Fruit fly (Drosophila melanogaster): ENCODE results near the gene CG13999.

Gene CG13999

dm6 chr2L:5986094-5986493, 29.8 kb upstream of the CG13999 start, which contains the start of gene ifc (continued):
- TF ChIP-seq so (GFP tag; IDR thresholded peaks at IDR 0.05) (no peak), Blimp-1 (GFP tag; optimal IDR thresholded peaks at IDR 0.05) (no peak), ab (GFP tag; optimal IDR thresholded peaks at IDR 0.05) (no peak), Atf3 (GFP tag; optimal IDR thresholded peaks at IDR 0.05) (peak; percentile 5), hth (optimal IDR thresholded peaks at IDR 0.05) (no peak), dan (GFP tag; IDR thresholded peaks at IDR 0.05) (no peak), pros (GFP tag; optimal IDR thresholded peaks at IDR 0.05) (no peak), CG15601 (tag; optimal IDR thresholded peaks at IDR 0.05) (peak; percentile 72), crol (GFP tag; IDR thresholded peaks at IDR 0.05) (no peak), slbo (GFP tag; IDR thresholded peaks at IDR 0.05) (no peak), ro (GFP tag; IDR thresholded peaks at IDR 0.05) (no peak), Sox102F (GFP tag; optimal IDR thresholded peaks at IDR 0.05) (no peak), CG9876 (GFP tag; optimal IDR thresholded peaks at IDR 0.05) (peak; percentile 63), H2.0 (GFP tag; IDR thresholded peaks at IDR 0.05) (no peak), CG2129 (GFP tag; IDR thresholded peaks at IDR 0.05; ENCODE audit: partially characterized antibody) (no peak), Hey (tag; optimal IDR thresholded peaks at IDR 0.05) (no peak), ham (GFP tag; IDR thresholded peaks at IDR 0.05) (no peak), emc (GFP tag; optimal IDR thresholded peaks at IDR 0.05) (no peak), GATAe (GFP tag; conservative IDR thresholded peaks at IDR 0.05) (no peak), CG13123 (GFP tag; optimal IDR thresholded peaks at IDR 0.05) (peak; percentile 51), Nf-YC (tag; optimal IDR thresholded peaks at IDR 0.05) (peak; percentile 56), unpg (GFP tag; optimal IDR thresholded peaks at IDR 0.05) (peak; percentile 42), zfh2 (GFP tag; optimal IDR thresholded peaks at IDR 0.05) (peak; percentile 78), CG11696 (GFP tag; IDR thresholded peaks at IDR 0.05) (no peak), CG18764 (GFP tag; optimal IDR thresholded peaks at IDR 0.05) (peak; percentile 40), Gsc (GFP tag; IDR thresholded peaks at IDR 0.05) (no peak), CkIIα-i1 (GFP tag; IDR thresholded peaks at IDR 0.05) (no peak), CG15514 (GFP tag; optimal IDR thresholded peaks at IDR 0.05) (peak; percentile 85), Abd-B (GFP tag; optimal IDR thresholded peaks at IDR 0.05) (no peak), Lim3 (GFP tag; IDR thresholded peaks at IDR 0.05) (no peak), CG17568 (GFP tag; optimal IDR thresholded peaks at IDR 0.05) (no peak), Elba2 (GFP tag; optimal IDR thresholded peaks at IDR 0.05) (peak; percentile 52), NK7.1 (GFP tag; optimal IDR thresholded peaks at IDR 0.05) (no peak), Myb (GFP tag; optimal IDR thresholded peaks at IDR 0.05) (peak; percentile 70), odd (GFP tag; optimal IDR thresholded peaks at IDR 0.05) (no peak), Hr78 (GFP tag; optimal IDR thresholded peaks at IDR 0.05) (peak in 1 of 2 experiments; percentile 59), CG6683 (GFP tag; optimal IDR thresholded peaks at IDR 0.05) (no peak), Poxn (GFP tag; IDR thresholded peaks at IDR 0.05) (no peak), CG8924 (tag; optimal IDR thresholded peaks at IDR 0.05) (peak; percentile 61), shn (GFP tag; optimal IDR thresholded peaks at IDR 0.05) (peak; percentile 74), exex (tag; optimal IDR thresholded peaks at IDR 0.05) (peak; percentile 36), gt (GFP tag; IDR thresholded peaks at IDR 0.05) (no peak), dmrt99B (tag; optimal IDR thresholded peaks at IDR 0.05) (no peak), CG17328 (GFP tag; IDR thresholded peaks at IDR 0.05) (no peak), CG10654 (GFP tag; optimal IDR thresholded peaks at IDR 0.05) (peak; percentile 42), CG7271 (tag; optimal IDR thresholded peaks at IDR 0.05) (no peak), danr (GFP tag; IDR thresholded peaks at IDR 0.05) (no peak), CG12155 (GFP tag; optimal IDR thresholded peaks at IDR 0.05) (peak; percentile 37), CG9932 (GFP tag; IDR thresholded peaks at IDR 0.05) (no peak), grn (GFP tag; optimal IDR thresholded peaks at IDR 0.05) (peak; percentile 47), CG17829 (tag; optimal IDR thresholded peaks at IDR 0.05) (peak; percentile 82), CG1792 (GFP tag; optimal IDR thresholded peaks at IDR 0.05) (peak; percentile 51)
